Fruit fly (Drosophila melanogaster): ENCODE measurements around the gene CG10859.

Gene CG10859

dm6 chr2L:13387255-13387654 is 11.2 kb downstream of the CG10859 start, which contains the start of the genes Ing5 and CG7099 (continued):
- TF ChIP-seq svp (GFP tag) (no peak), dac (GFP tag; optimal IDR thresholded peaks at IDR 0.05) (peak; percentile 88), salr (GFP tag; optimal IDR thresholded peaks at IDR 0.05) (peak; percentile 88 to 92), Sox14 (GFP tag; optimal IDR thresholded peaks at IDR 0.05) (peak; percentile 95), Ets21C (GFP tag; optimal IDR thresholded peaks at IDR 0.05) (peak; percentile 93), CG6854 (GFP tag; optimal IDR thresholded peaks at IDR 0.05) (peak; percentile 82), OdsH (GFP tag; optimal IDR thresholded peaks at IDR 0.05) (peak; percentile 97), Eip78C (GFP tag) (peak; percentile 98), CG34406 (GFP tag; optimal IDR thresholded peaks at IDR 0.05) (peak; percentile 96), lz (GFP tag; optimal IDR thresholded peaks at IDR 0.05) (peak; percentile 96), CG8632 (GFP tag; optimal IDR thresholded peaks at IDR 0.05) (peak; percentile 95), CG6792 (GFP tag; optimal IDR thresholded peaks at IDR 0.05) (peak; percentile 93), Sox15 (GFP tag; optimal IDR thresholded peaks at IDR 0.05) (peak; percentile 94), CG10631 (GFP tag; optimal IDR thresholded peaks at IDR 0.05) (peak; percentile 97), Sox102F (GFP tag; optimal IDR thresholded peaks at IDR 0.05) (peak; percentile 96), CG11902 (GFP tag; optimal IDR thresholded peaks at IDR 0.05) (peak; percentile 94), CG16779 (tag; optimal IDR thresholded peaks at IDR 0.05) (no peak), dsx (GFP tag; optimal IDR thresholded peaks at IDR 0.05; ENCODE audit: poor library complexity, severe bottlenecking) (peak; percentile 88), CG31627 (GFP tag; optimal IDR thresholded peaks at IDR 0.05) (peak; percentile 96), fd59A (GFP tag; optimal IDR thresholded peaks at IDR 0.05) (peak; percentile 84)

- TF ChIP-seq cyc (GFP tag; optimal IDR thresholded peaks at IDR 0.05) = no peak
- no peak for TF ChIP-seq CG3032 (tag; optimal IDR thresholded peaks at IDR 0.05)
- peak; percentile 3 for TF ChIP-seq acj6 (GFP tag; optimal IDR thresholded peaks at IDR 0.05)
- TF ChIP-seq CG10631 (GFP tag; optimal IDR thresholded peaks at IDR 0.05) = peak; percentile 3
- TF ChIP-seq eg (GFP tag; IDR thresholded peaks at IDR 0.05) = no peak
- peak; percentile 23 for TF ChIP-seq esn (GFP tag; optimal IDR thresholded peaks at IDR 0.05)
- TF ChIP-seq Met (GFP tag; optimal IDR thresholded peaks at IDR 0.05) = no peak
- TF ChIP-seq Sox102F (GFP tag; optimal IDR thresholded peaks at IDR 0.05) = no peak
- no peak for TF ChIP-seq CG7368 (GFP tag; optimal IDR thresholded peaks at IDR 0.05)
- no peak for TF ChIP-seq dsx (GFP tag; optimal IDR thresholded peaks at IDR 0.05; ENCODE audit: poor library complexity, severe bottlenecking)
- TF ChIP-seq CG32006 (GFP tag; optimal IDR thresholded peaks at IDR 0.05) = no peak
- no peak for TF ChIP-seq CG3919 (GFP tag; optimal IDR thresholded peaks at IDR 0.05)
- no peak for TF ChIP-seq Hr39 (GFP tag; optimal IDR thresholded peaks at IDR 0.05)
These were observed 16.0 kb downstream of the CG10859 start, which contains the start of gene loqs for dm6 chr2L:13382351-13383029. TSS of gene loqs (plus strand) at chr2L:13382652.

- TF ChIP-seq eg (GFP tag; IDR thresholded peaks at IDR 0.05) (peak; percentile 28; the same call in 1 of the 3 replicates), CG8632 (GFP tag; optimal IDR thresholded peaks at IDR 0.05) (no peak), topi (GFP tag; optimal IDR thresholded peaks at IDR 0.05) (no peak), Hr38 (GFP tag; optimal IDR thresholded peaks at IDR 0.05) (no peak), CG4318 (GFP tag; optimal IDR thresholded peaks at IDR 0.05) (no peak), CG31627 (GFP tag; optimal IDR thresholded peaks at IDR 0.05) (peak; percentile 61), salr (GFP tag; optimal IDR thresholded peaks at IDR 0.05) (no peak), CG11902 (GFP tag; optimal IDR thresholded peaks at IDR 0.05) (peak; percentile 55), acj6 (GFP tag; optimal IDR thresholded peaks at IDR 0.05) (peak; percentile 72), Gug (GFP tag; IDR thresholded peaks at IDR 0.05) (peak; percentile 47), Blimp-1 (GFP tag; optimal IDR thresholded peaks at IDR 0.05) (no peak), svp (GFP tag) (no peak), Eip93F (GFP tag; optimal IDR thresholded peaks at IDR 0.05) (peak; percentile 21), CG6163 (GFP tag; IDR thresholded peaks at IDR 0.05) (no peak), Ets96B (tag; optimal IDR thresholded peaks at IDR 0.05) (peak; percentile 60), Sox15 (GFP tag; optimal IDR thresholded peaks at IDR 0.05) (peak; percentile 66), CG34406 (GFP tag; optimal IDR thresholded peaks at IDR 0.05) (peak; percentile 48), CG16779 (tag; optimal IDR thresholded peaks at IDR 0.05) (no peak), CG11294 (GFP tag; IDR thresholded peaks at IDR 0.05) (peak; percentile 14; the same call in 1 of the 2 replicates), CG8119 (GFP tag; IDR thresholded peaks at IDR 0.05) (no peak), lz (GFP tag; optimal IDR thresholded peaks at IDR 0.05) (peak; percentile 71), CG3032 (tag; optimal IDR thresholded peaks at IDR 0.05) (peak; percentile 78), CG6808 (GFP tag; optimal IDR thresholded peaks at IDR 0.05) (no peak), CG6276 (GFP tag; optimal IDR thresholded peaks at IDR 0.05) (no peak), Smox (GFP tag; optimal IDR thresholded peaks at IDR 0.05) (no peak), CG8319 (GFP tag; optimal IDR thresholded peaks at IDR 0.05) (no peak), CG11762 (GFP tag; optimal IDR thresholded peaks at IDR 0.05; ENCODE audit: insufficient read depth) (peak; percentile 32), Ets21C (GFP tag; optimal IDR thresholded peaks at IDR 0.05) (no peak), fd59A (GFP tag; optimal IDR thresholded peaks at IDR 0.05) (peak; percentile 16), cyc (GFP tag; optimal IDR thresholded peaks at IDR 0.05) (peak; percentile 46)
These were observed 19.9 kb downstream of the CG10859 start, which contains the start of the genes CG9302 and beta'COP for dm6 chr2L:13378488-13378964. TSS of gene CG9302 (minus strand) at chr2L:13378538. TSS of gene beta'COP (plus strand) at chr2L:13378902.

Measured in whole organism, prepupa.